Fruit fly (Drosophila melanogaster) whole organism, embryonic: ENCODE results near the gene ND-30.

Source experiments
- C15 ChIP-seq: fragments of 200-800 bp; sonication (Bioruptor generic); IDR thresholded peaks from 3 replicates; pipeline ENCODE4 v1.3.6; 2022; ENCODE audit warnings: missing biosample characterization, missing genetic modification characterization
- CG10543 ChIP-seq: fragments of 200-800 bp; sonication (Bioruptor generic); optimal IDR thresholded peaks from 3 replicates; lab custom pipeline; 2017; ENCODE audit warnings: missing biosample characterization, mild to moderate bottlenecking, missing genetic modification characterization, moderate library complexity
- CG11085 ChIP-seq: fragments of 200-800 bp; sonication (Bioruptor generic); IDR thresholded peaks from 2 replicates; pipeline ENCODE4 v1.3.6; 2022; ENCODE audit warnings: missing biosample characterization, missing genetic modification characterization
- CG11247 ChIP-seq: fragments of 200-800 bp; sonication (Bioruptor generic); IDR thresholded peaks from 2 replicates; pipeline ENCODE4 v1.3.6; 2022; ENCODE audit warnings: missing biosample characterization, missing genetic modification characterization
- CG12299 ChIP-seq: fragments of 200-800 bp; sonication (Bioruptor generic); optimal IDR thresholded peaks from 2 replicates; lab custom pipeline; 2018; ENCODE audit warnings: missing biosample characterization, mild to moderate bottlenecking, missing genetic modification characterization
- CG12744 ChIP-seq: fragments of 200-800 bp; sonication (Bioruptor generic); optimal IDR thresholded peaks from 2 replicates; lab custom pipeline; 2016; ENCODE audit warnings: missing biosample characterization, missing genetic modification characterization
- CG15269 ChIP-seq: fragments of 200-800 bp; sonication (Bioruptor generic); optimal IDR thresholded peaks from 2 replicates; lab custom pipeline; 2018; ENCODE audit warnings: missing biosample characterization, mild to moderate bottlenecking, missing genetic modification characterization, moderate library complexity
- CG17829 ChIP-seq: fragments of 200-800 bp; optimal IDR thresholded peaks from 2 replicates; lab custom pipeline; 2019; ENCODE audit warnings: missing biosample characterization, mild to moderate bottlenecking, missing genetic modification characterization, moderate library complexity
- CG18011 ChIP-seq: fragments of 200-800 bp; sonication (Bioruptor generic); optimal IDR thresholded peaks from 2 replicates; lab custom pipeline; 2017; ENCODE audit warnings: missing biosample characterization, missing genetic modification characterization, mild to moderate bottlenecking, moderate library complexity, missing genotype
- CG32767 ChIP-seq: fragments of 200-800 bp; sonication (Bioruptor generic); IDR thresholded peaks from 2 replicates; pipeline ENCODE4 v1.3.6; 2022; ENCODE audit warnings: missing biosample characterization, missing genetic modification characterization
- CG34224 ChIP-seq: fragments of 200-800 bp; sonication (Bioruptor generic); IDR thresholded peaks from 3 replicates; pipeline ENCODE4 v1.3.6; 2022; ENCODE audit warnings: missing biosample characterization, missing genetic modification characterization; ENCODE audit not compliant: partially characterized antibody
- CG3995 ChIP-seq: fragments of 200-800 bp; sonication (Bioruptor generic); optimal IDR thresholded peaks from 3 replicates; lab custom pipeline; 2016; ENCODE audit warnings: missing biosample characterization, missing genetic modification characterization
- CG42726 ChIP-seq: fragments of 200-800 bp; sonication (Bioruptor generic); IDR thresholded peaks from 2 replicates; pipeline ENCODE4 v1.3.6; 2022; ENCODE audit warnings: missing biosample characterization, missing genetic modification characterization; ENCODE audit not compliant: partially characterized antibody
- CG4282 ChIP-seq: fragments of 200-800 bp; sonication (Bioruptor generic); optimal IDR thresholded peaks from 2 replicates; lab custom pipeline; 2016; ENCODE audit warnings: missing biosample characterization, missing genetic modification characterization
- CG4404 ChIP-seq: fragments of 200-800 bp; sonication (Bioruptor generic); IDR thresholded peaks from 2 replicates; pipeline ENCODE4 v1.3.6; 2022; ENCODE audit warnings: missing biosample characterization, missing genetic modification characterization
- CG8359 ChIP-seq: fragments of 200-800 bp; sonication (Bioruptor generic); optimal IDR thresholded peaks from 2 replicates; lab custom pipeline; 2017; ENCODE audit warnings: missing biosample characterization, mild to moderate bottlenecking, missing genetic modification characterization, borderline replicate concordance
- CG9215 ChIP-seq: fragments of 200-800 bp; sonication (Bioruptor generic); IDR thresholded peaks from 2 replicates; pipeline ENCODE4 v1.3.6; 2022; ENCODE audit warnings: missing biosample characterization, missing genetic modification characterization
- Dek ChIP-seq: fragments of 200-800 bp; sonication (Bioruptor generic); optimal IDR thresholded peaks from 3 replicates; lab custom pipeline; 2019; ENCODE audit warnings: missing biosample characterization, mild to moderate bottlenecking, missing genetic modification characterization, moderate library complexity
- Dip2 ChIP-seq: fragments of 200-800 bp; sonication (Bioruptor generic); IDR thresholded peaks from 2 replicates; pipeline ENCODE4 v1.3.6; 2022; ENCODE audit warnings: missing biosample characterization, missing genetic modification characterization
- Drgx ChIP-seq: fragments of 200-800 bp; sonication (Bioruptor generic); IDR thresholded peaks from 2 replicates; pipeline ENCODE4 v1.3.6; 2022; ENCODE audit warnings: missing biosample characterization, missing genetic modification characterization
- E2f2 ChIP-seq: fragments of 200-800 bp; sonication (Bioruptor generic); IDR thresholded peaks from 2 replicates; pipeline ENCODE4 v1.3.6; 2022; ENCODE audit warnings: missing biosample characterization, missing genetic modification characterization
- Eip74EF ChIP-seq, 2 experiments: fragments of 200-800 bp in 1 of 2; fragments of >200 bp in 1 of 2; sonication (Bioruptor generic) in 1 of 2; optimal IDR thresholded peaks; 2 replicates each; lab custom pipeline; 2017 to 2019; ENCODE audit warnings: missing biosample characterization in 2 of 2, missing genetic modification characterization in 2 of 2, mild to moderate bottlenecking in 1 of 2, moderate library complexity in 1 of 2
- Myb ChIP-seq: fragments of 200-800 bp; sonication (Bioruptor generic); optimal IDR thresholded peaks from 2 replicates; lab custom pipeline; 2016; ENCODE audit warnings: missing biosample characterization, missing genetic modification characterization
- Ptx1 ChIP-seq: fragments of 200-800 bp; sonication (Bioruptor generic); IDR thresholded peaks from 2 replicates; pipeline ENCODE4 v1.3.6; 2022; ENCODE audit warnings: missing biosample characterization, missing genetic modification characterization
- Rx ChIP-seq: fragments of 200-800 bp; sonication (Bioruptor generic); IDR thresholded peaks from 2 replicates; pipeline ENCODE4 v1.3.6; 2022; ENCODE audit warnings: missing biosample characterization, missing genetic modification characterization
- Six4 ChIP-seq: fragments of 200-800 bp; sonication (Bioruptor generic); optimal IDR thresholded peaks from 2 replicates; lab custom pipeline; 2016; ENCODE audit warnings: missing biosample characterization, missing genetic modification characterization
- Stat92E ChIP-seq, 3 experiments: fragments of >200 bp in 2 of 3; fragments of 200-800 bp in 1 of 3; sonication (Bioruptor generic) in 1 of 3; optimal IDR thresholded peaks; 2 replicates each; lab custom pipeline; 2017 to 2019; ENCODE audit warnings: missing biosample characterization in 3 of 3, missing genetic modification characterization in 3 of 3, mild to moderate bottlenecking in 1 of 3, moderate library complexity in 1 of 3
- ato ChIP-seq: fragments of 200-800 bp; sonication (Bioruptor generic); IDR thresholded peaks from 2 replicates; pipeline ENCODE4 v1.3.6; 2022; ENCODE audit warnings: missing biosample characterization, missing genetic modification characterization; ENCODE audit not compliant: partially characterized antibody
- ci ChIP-seq: fragments of 200-800 bp; sonication (Bioruptor generic); IDR thresholded peaks from 3 replicates; pipeline ENCODE4 v1.3.6; 2022; ENCODE audit warnings: missing biosample characterization, missing genetic modification characterization
- crp ChIP-seq, 2 experiments: fragments of 200-800 bp; sonication (Bioruptor generic); optimal IDR thresholded peaks; 2 replicates in 1 of 2; 3 replicates in 1 of 2; lab custom pipeline; 2017; ENCODE audit warnings: missing biosample characterization in 2 of 2, missing genetic modification characterization in 2 of 2, mild to moderate bottlenecking in 1 of 2, moderate library complexity in 1 of 2
- gro ChIP-seq: fragments of 200-800 bp; sonication (Bioruptor generic); optimal IDR thresholded peaks from 2 replicates; lab custom pipeline; 2016; ENCODE audit warnings: missing biosample characterization, missing genetic modification characterization
- ind ChIP-seq: fragments of 200-800 bp; sonication (Bioruptor generic); optimal IDR thresholded peaks from 3 replicates; lab custom pipeline; 2016; ENCODE audit warnings: missing biosample characterization, missing genetic modification characterization
- jigr1 ChIP-seq: fragments of 200-800 bp; sonication (Bioruptor generic); IDR thresholded peaks from 3 replicates; pipeline ENCODE4 v1.3.6; 2022; ENCODE audit warnings: missing biosample characterization, missing genetic modification characterization
- jing ChIP-seq: fragments of 200-800 bp; sonication (Bioruptor generic); optimal IDR thresholded peaks from 2 replicates; lab custom pipeline; 2018; ENCODE audit warnings: missing biosample characterization, mild to moderate bottlenecking, missing genetic modification characterization
- knrl ChIP-seq: fragments of 200-800 bp; sonication (Bioruptor generic); IDR thresholded peaks from 3 replicates; pipeline ENCODE4 v1.3.6; 2022; ENCODE audit warnings: missing biosample characterization, missing genetic modification characterization; ENCODE audit not compliant: partially characterized antibody
- nom ChIP-seq: fragments of 200-800 bp; sonication (Bioruptor generic); optimal IDR thresholded peaks from 2 replicates; lab custom pipeline; 2017; ENCODE audit warnings: missing biosample characterization, missing genetic modification characterization, mild to moderate bottlenecking, moderate library complexity, missing genetic modification reagents
- oc ChIP-seq: fragments of 200-800 bp; sonication (Bioruptor generic); optimal IDR thresholded peaks from 2 replicates; lab custom pipeline; 2018; ENCODE audit warnings: missing biosample characterization, mild to moderate bottlenecking, missing genetic modification characterization, moderate library complexity
- onecut ChIP-seq: fragments of 200-800 bp; sonication (Bioruptor generic); IDR thresholded peaks from 2 replicates; pipeline ENCODE4 v1.3.6; 2022; ENCODE audit warnings: missing biosample characterization, missing genetic modification characterization
- pzg ChIP-seq: fragments of 200-800 bp; sonication (Bioruptor generic); optimal IDR thresholded peaks from 3 replicates; lab custom pipeline; 2018; ENCODE audit warnings: missing biosample characterization, mild to moderate bottlenecking, missing genetic modification characterization, moderate library complexity
- scrt ChIP-seq: fragments of 200-800 bp; sonication (Bioruptor generic); optimal IDR thresholded peaks from 2 replicates; lab custom pipeline; 2018; ENCODE audit warnings: missing biosample characterization, mild to moderate bottlenecking, missing genetic modification characterization, moderate library complexity
- stc ChIP-seq: fragments of 200-800 bp; sonication (Bioruptor generic); IDR thresholded peaks from 2 replicates; pipeline ENCODE4 v1.3.6; 2022; ENCODE audit warnings: missing biosample characterization, missing genetic modification characterization
- trem ChIP-seq: fragments of 200-800 bp; optimal IDR thresholded peaks from 3 replicates; lab custom pipeline; 2019; ENCODE audit warnings: missing biosample characterization, mild to moderate bottlenecking, missing genetic modification characterization, moderate library complexity
- tup ChIP-seq: fragments of 200-800 bp; sonication (Bioruptor generic); optimal IDR thresholded peaks from 2 replicates; lab custom pipeline; 2016; ENCODE audit warnings: missing biosample characterization, mild to moderate bottlenecking, missing genetic modification characterization, moderate library complexity
- twi ChIP-seq: fragments of 200-800 bp; optimal IDR thresholded peaks from 2 replicates; lab custom pipeline; 2019; ENCODE audit warnings: missing biosample characterization, mild to moderate bottlenecking, missing genetic modification characterization, moderate library complexity
- unpg ChIP-seq: fragments of 200-800 bp; sonication (Bioruptor generic); optimal IDR thresholded peaks from 3 replicates; lab custom pipeline; 2018; ENCODE audit warnings: missing biosample characterization, mild to moderate bottlenecking, missing genetic modification characterization, moderate library complexity
- zen2 ChIP-seq: fragments of 200-800 bp; sonication (Bioruptor generic); IDR thresholded peaks from 3 replicates; pipeline ENCODE4 v1.3.6; 2022; ENCODE audit warnings: missing biosample characterization, missing genetic modification characterization; ENCODE audit not compliant: partially characterized antibody

The ND-30 gene

dm6 chr3L:3148125-3149059, 11.0 kb downstream of the ND-30 start, which contains the start of the genes Usp5 and BtbVII (continued):
- TF ChIP-seq Stat92E (GFP tag; optimal IDR thresholded peaks at IDR 0.05; lab: Kevin White, UChicago): peak in 1 of 3 experiments; percentile 13
- TF ChIP-seq jing (GFP tag; lab: Kevin White, UChicago): no peak
- no peak for TF ChIP-seq CG18011 (GFP tag; lab: Kevin White, UChicago)
- TF ChIP-seq CG34224 (GFP tag; lab: Robert Waterston, UW): peak; percentile 99
- TF ChIP-seq trem (tag; lab: Kevin White, UChicago): peak; percentile 99
- peak; percentile 29 for TF ChIP-seq CG3995 (GFP tag; lab: Kevin White, UChicago)
- no peak for TF ChIP-seq Eip74EF (GFP tag; optimal IDR thresholded peaks at IDR 0.05; lab: Kevin White, UChicago)
- peak; percentile 18 for TF ChIP-seq twi (tag; lab: Kevin White, UChicago)
- 0 out of 2 replicates have a peak, but pooled peaks have one; percentile 19 for TF ChIP-seq onecut (GFP tag; lab: Robert Waterston, UW)
- peak; percentile 97 for TF ChIP-seq zen2 (GFP tag; lab: Robert Waterston, UW)
- TF ChIP-seq CG12299 (tag; lab: Kevin White, UChicago): peak; percentile 4
- TF ChIP-seq crp (GFP tag; optimal IDR thresholded peaks at IDR 0.05; lab: Kevin White, UChicago): peak in 1 of 2 experiments; percentile 45
- no peak for TF ChIP-seq scrt (GFP tag; lab: Kevin White, UChicago)
- peak; percentile 50; the same call in 1 of the 2 replicates for TF ChIP-seq CG32767 (GFP tag; lab: Robert Waterston, UW)
- no peak for TF ChIP-seq Rx (GFP tag; lab: Robert Waterston, UW)
- TF ChIP-seq knrl (GFP tag; lab: Robert Waterston, UW): peak; percentile 96
- TF ChIP-seq Drgx (GFP tag; lab: Robert Waterston, UW): peak; percentile 62
- TF ChIP-seq tup: peak; percentile 49
- peak; percentile 91 for TF ChIP-seq pzg (GFP tag; lab: Kevin White, UChicago)
- TF ChIP-seq ato: peak; percentile 75
- TF ChIP-seq Dip2 (GFP tag; lab: Robert Waterston, UW): no peak
- peak; percentile 39 for TF ChIP-seq CG15269 (tag; lab: Kevin White, UChicago)
- TF ChIP-seq nom (GFP tag; lab: Kevin White, UChicago): peak; percentile 51
- peak; percentile 46 for TF ChIP-seq ind (GFP tag; lab: Kevin White, UChicago)
- TF ChIP-seq oc (tag; lab: Kevin White, UChicago): no peak
- peak; percentile 46 for TF ChIP-seq Dek (tag; lab: Kevin White, UChicago)
- TF ChIP-seq CG8359 (GFP tag; lab: Kevin White, UChicago): no peak
- peak; percentile 39; the same call in 1 of the 2 replicates for TF ChIP-seq CG9215
- peak; percentile 51 for TF ChIP-seq unpg
- peak; percentile 20 for TF ChIP-seq CG4282 (GFP tag; lab: Kevin White, UChicago)
- peak; percentile 46 for TF ChIP-seq Myb
- TF ChIP-seq C15 (GFP tag; lab: Robert Waterston, UW): no peak
- peak; percentile 49; the same call in 1 of the 2 replicates for TF ChIP-seq E2f2
- no peak for TF ChIP-seq CG11085 (GFP tag; lab: Robert Waterston, UW)
- peak; percentile 53 for TF ChIP-seq gro (GFP tag; lab: Kevin White, UChicago)
- peak; percentile 26 for TF ChIP-seq CG12744
- no peak for TF ChIP-seq stc (GFP tag; lab: Robert Waterston, UW)
- TF ChIP-seq CG17829 (tag; lab: Kevin White, UChicago): peak; percentile 62
- TF ChIP-seq CG10543 (GFP tag; lab: Kevin White, UChicago): peak; percentile 49
- TF ChIP-seq Ptx1: peak; percentile 58
- peak; percentile 64 for TF ChIP-seq Six4 (GFP tag; lab: Kevin White, UChicago)
- TF ChIP-seq ci (GFP tag; lab: Robert Waterston, UW): peak; percentile 40; the same call in 1 of the 3 replicates
- TF ChIP-seq CG42726 (GFP tag; lab: Robert Waterston, UW): peak; percentile 49; the same call in 1 of the 2 replicates
- TF ChIP-seq CG4404 (GFP tag; lab: Robert Waterston, UW): peak; percentile 50; the same call in 1 of the 2 replicates
- peak; percentile 48; the same call in 1 of the 2 replicates for TF ChIP-seq CG11247 (GFP tag; lab: Robert Waterston, UW)
- TF ChIP-seq jigr1: no peak
